Fruit fly (Drosophila melanogaster): ENCODE measurements around the gene Phlpp.

Phlpp gene

dm6 chr2L:19098668-19099067, 39.7 kb downstream of the Phlpp start:
- no peak for TF ChIP-seq CG8478 (optimal IDR thresholded peaks at IDR 0.05)

- TF ChIP-seq Dll (optimal IDR thresholded peaks at IDR 0.05), result no peak
Observed at dm6 chr2L:19101744-19102143, 42.8 kb downstream of the Phlpp start, which contains the start of the genes CG17344 and CG43731. Gene CG17344 (plus strand): TSS chr2L:19102044. Gene CG43731 (plus strand): TSS chr2L:19102044.

- TF ChIP-seq usp (GFP tag; optimal IDR thresholded peaks at IDR 0.05), result no peak
- no peak for TF ChIP-seq CG8478 (optimal IDR thresholded peaks at IDR 0.05)
Observed at dm6 chr2L:19103176-19103921, 44.4 kb downstream of the Phlpp start.

- TF ChIP-seq psq (optimal IDR thresholded peaks at IDR 0.05) (no peak), CG8478 (optimal IDR thresholded peaks at IDR 0.05) (no peak), Dll (optimal IDR thresholded peaks at IDR 0.05) (no peak), EcR (GFP tag; optimal IDR thresholded peaks at IDR 0.05) (no peak), pan (optimal IDR thresholded peaks at IDR 0.05) (no peak), usp (GFP tag; optimal IDR thresholded peaks at IDR 0.05) (no peak)
Observed at dm6 chr2L:19104383-19104782, 45.5 kb downstream of the Phlpp start.

- no peak for TF ChIP-seq psq (optimal IDR thresholded peaks at IDR 0.05)
- TF ChIP-seq CG8478 (optimal IDR thresholded peaks at IDR 0.05), result no peak
- TF ChIP-seq usp (GFP tag; optimal IDR thresholded peaks at IDR 0.05), result no peak
- no peak for TF ChIP-seq pan (optimal IDR thresholded peaks at IDR 0.05)
- no peak for TF ChIP-seq EcR (GFP tag; optimal IDR thresholded peaks at IDR 0.05)
- TF ChIP-seq Dll (optimal IDR thresholded peaks at IDR 0.05), result no peak
Observed at dm6 chr2L:19106235-19106634, 47.3 kb downstream of the Phlpp start.

dm6 chr2L:19108377-19108876, 49.5 kb downstream of the Phlpp start, which contains the start of gene Lim3:
Gene Lim3 (minus strand): TSS chr2L:19108427.
- TF ChIP-seq usp (GFP tag; optimal IDR thresholded peaks at IDR 0.05) (no peak), pan (optimal IDR thresholded peaks at IDR 0.05) (no peak), Dll (optimal IDR thresholded peaks at IDR 0.05) (no peak), CG8478 (optimal IDR thresholded peaks at IDR 0.05) (no peak), psq (optimal IDR thresholded peaks at IDR 0.05) (no peak), EcR (GFP tag; optimal IDR thresholded peaks at IDR 0.05) (no peak)

- TF ChIP-seq pan (optimal IDR thresholded peaks at IDR 0.05) (no peak), CG8478 (optimal IDR thresholded peaks at IDR 0.05) (no peak), Dll (optimal IDR thresholded peaks at IDR 0.05) (no peak), EcR (GFP tag; optimal IDR thresholded peaks at IDR 0.05) (no peak), usp (GFP tag; optimal IDR thresholded peaks at IDR 0.05) (no peak), psq (optimal IDR thresholded peaks at IDR 0.05) (no peak)
Observed at dm6 chr2L:19109625-19110204, 50.8 kb downstream of the Phlpp start, which contains the start of gene amd. Gene amd (plus strand): TSS chr2L:19110154.

dm6 chr2L:19111137-19111536, 52.2 kb downstream of the Phlpp start:
- no peak for TF ChIP-seq EcR (GFP tag; optimal IDR thresholded peaks at IDR 0.05)
- TF ChIP-seq CG8478 (optimal IDR thresholded peaks at IDR 0.05), result no peak
- TF ChIP-seq usp (GFP tag; optimal IDR thresholded peaks at IDR 0.05), result no peak
- TF ChIP-seq psq (optimal IDR thresholded peaks at IDR 0.05), result no peak
- TF ChIP-seq pan (optimal IDR thresholded peaks at IDR 0.05), result no peak
- TF ChIP-seq Dll (optimal IDR thresholded peaks at IDR 0.05), result no peak

dm6 chr2L:19111729-19112128, 52.8 kb downstream of the Phlpp start:
- TF ChIP-seq usp (GFP tag; optimal IDR thresholded peaks at IDR 0.05) (no peak), CG8478 (optimal IDR thresholded peaks at IDR 0.05) (no peak), Dll (optimal IDR thresholded peaks at IDR 0.05) (no peak), pan (optimal IDR thresholded peaks at IDR 0.05) (no peak), EcR (GFP tag; optimal IDR thresholded peaks at IDR 0.05) (no peak), psq (optimal IDR thresholded peaks at IDR 0.05) (no peak)

- no peak for TF ChIP-seq CG8478 (optimal IDR thresholded peaks at IDR 0.05)
- no peak for TF ChIP-seq psq (optimal IDR thresholded peaks at IDR 0.05)
- TF ChIP-seq EcR (GFP tag; optimal IDR thresholded peaks at IDR 0.05), result no peak
- no peak for TF ChIP-seq Dll (optimal IDR thresholded peaks at IDR 0.05)
- TF ChIP-seq usp (GFP tag; optimal IDR thresholded peaks at IDR 0.05), result no peak
- no peak for TF ChIP-seq pan (optimal IDR thresholded peaks at IDR 0.05)
Observed at dm6 chr2L:19112200-19112599, 53.3 kb downstream of the Phlpp start.

Data from whole organism.